Fruit fly (Drosophila melanogaster) whole organism, embryonic: ENCODE measurements around the gene vvl.

ENCODE experiments used
- Asciz ChIP-seq: fragments of 200-800 bp; sonication (Bioruptor generic); optimal IDR thresholded peaks from 2 replicates; lab custom pipeline; 2017; ENCODE audit warnings: missing biosample characterization, mild to moderate bottlenecking, missing genetic modification characterization, missing genetic modification reagents
- Atf3 ChIP-seq: fragments of 200-800 bp; sonication (Bioruptor generic); optimal IDR thresholded peaks from 3 replicates; lab custom pipeline; 2016; ENCODE audit warnings: missing biosample characterization, missing genetic modification characterization
- CG10979 ChIP-seq: fragments of 200-800 bp; sonication (Bioruptor generic); optimal IDR thresholded peaks from 2 replicates; lab custom pipeline; 2018; ENCODE audit warnings: missing biosample characterization, mild to moderate bottlenecking, missing genetic modification characterization, moderate library complexity
- CG11093 ChIP-seq: fragments of 200-800 bp; sonication (Bioruptor generic); IDR thresholded peaks from 3 replicates; pipeline ENCODE4 v1.3.6; 2022; ENCODE audit warnings: missing biosample characterization, missing genetic modification characterization
- CG12219 ChIP-seq: fragments of 200-800 bp; sonication (Bioruptor generic); optimal IDR thresholded peaks from 3 replicates; lab custom pipeline; 2018; ENCODE audit warnings: missing biosample characterization, mild to moderate bottlenecking, missing genetic modification characterization
- CG14710 ChIP-seq: fragments of 200-800 bp; sonication (Bioruptor generic); optimal IDR thresholded peaks from 3 replicates; lab custom pipeline; 2019; ENCODE audit warnings: missing biosample characterization, mild to moderate bottlenecking, missing genetic modification characterization, moderate library complexity
- CG15601 ChIP-seq: fragments of 200-800 bp; sonication (Bioruptor generic); optimal IDR thresholded peaks from 3 replicates; lab custom pipeline; 2019; ENCODE audit warnings: missing biosample characterization, mild to moderate bottlenecking, missing genetic modification characterization, moderate library complexity
- CG1602 ChIP-seq: fragments of 200-800 bp; sonication (Bioruptor generic); optimal IDR thresholded peaks from 3 replicates; lab custom pipeline; 2016; ENCODE audit warnings: missing biosample characterization, missing genetic modification characterization
- CG16779 ChIP-seq: fragments of 200-800 bp; sonication (Bioruptor generic); IDR thresholded peaks from 2 replicates; pipeline ENCODE4 v1.3.6; 2022; ENCODE audit warnings: missing biosample characterization, missing genetic modification characterization
- CG18262 ChIP-seq: fragments of 200-800 bp; optimal IDR thresholded peaks from 3 replicates; lab custom pipeline; 2019; ENCODE audit warnings: missing biosample characterization, mild to moderate bottlenecking, missing genetic modification characterization, moderate library complexity
- CG1832 ChIP-seq: fragments of 200-800 bp; sonication (Bioruptor generic); optimal IDR thresholded peaks from 2 replicates; lab custom pipeline; 2017; ENCODE audit warnings: missing biosample characterization, mild to moderate bottlenecking, missing genetic modification characterization, inconsistent platforms
- CG33557 ChIP-seq: fragments of 200-800 bp; sonication (Bioruptor generic); optimal IDR thresholded peaks from 2 replicates; lab custom pipeline; 2019; ENCODE audit warnings: missing biosample characterization, mild to moderate bottlenecking, missing genetic modification characterization, moderate library complexity
- CG6683 ChIP-seq: fragments of 200-800 bp; sonication (Bioruptor generic); optimal IDR thresholded peaks from 2 replicates; lab custom pipeline; 2017; ENCODE audit warnings: missing biosample characterization, mild to moderate bottlenecking, missing genetic modification characterization, missing genetic modification reagents
- CG6765 ChIP-seq: fragments of 200-800 bp; sonication (Bioruptor generic); optimal IDR thresholded peaks from 3 replicates; lab custom pipeline; 2017; ENCODE audit warnings: missing biosample characterization, mild to moderate bottlenecking, missing genetic modification characterization
- CG7556 ChIP-seq: fragments of 200-800 bp; sonication (Bioruptor generic); optimal IDR thresholded peaks from 2 replicates; lab custom pipeline; 2017; ENCODE audit warnings: missing biosample characterization, mild to moderate bottlenecking, missing genetic modification characterization
- CG7987 ChIP-seq: fragments of 200-800 bp; sonication (Bioruptor generic); optimal IDR thresholded peaks from 2 replicates; lab custom pipeline; 2018; ENCODE audit warnings: missing biosample characterization, mild to moderate bottlenecking, missing genetic modification characterization, moderate library complexity
- CG8281 ChIP-seq: fragments of 200-800 bp; sonication (Bioruptor generic); optimal IDR thresholded peaks from 2 replicates; lab custom pipeline; 2018; ENCODE audit warnings: missing biosample characterization, mild to moderate bottlenecking, missing genetic modification characterization, moderate library complexity
- CG9727 ChIP-seq: fragments of 200-800 bp; sonication (Bioruptor generic); optimal IDR thresholded peaks from 3 replicates; lab custom pipeline; 2017; ENCODE audit warnings: missing biosample characterization, mild to moderate bottlenecking, missing genetic modification characterization
- Dbx ChIP-seq: fragments of 200-800 bp; sonication (Bioruptor generic); IDR thresholded peaks from 3 replicates; pipeline ENCODE4 v1.3.6; 2022; ENCODE audit warnings: missing biosample characterization, missing genetic modification characterization
- Fer1 ChIP-seq: fragments of 200-800 bp; sonication (Bioruptor generic); optimal IDR thresholded peaks from 2 replicates; lab custom pipeline; 2017; ENCODE audit warnings: missing biosample characterization, mild to moderate bottlenecking, missing genetic modification characterization
- Fer3 ChIP-seq: fragments of 200-800 bp; sonication (Bioruptor generic); optimal IDR thresholded peaks from 2 replicates; lab custom pipeline; 2018; ENCODE audit warnings: missing biosample characterization, mild to moderate bottlenecking, missing genetic modification characterization, moderate library complexity
- HLH3B ChIP-seq: fragments of 200-800 bp; sonication (Bioruptor generic); IDR thresholded peaks from 2 replicates; pipeline ENCODE4 v1.3.6; 2022; ENCODE audit warnings: missing biosample characterization, missing genetic modification characterization
- Hr78 ChIP-seq, 2 experiments: fragments of 200-800 bp in 1 of 2; fragments of >200 bp in 1 of 2; sonication (Bioruptor generic) in 1 of 2; optimal IDR thresholded peaks; 2 replicates each; lab custom pipeline; 2017 to 2019; ENCODE audit warnings: missing biosample characterization in 2 of 2, missing genetic modification characterization in 2 of 2, mild to moderate bottlenecking in 1 of 2, moderate library complexity in 1 of 2
- Hsf ChIP-seq: fragments of 200-800 bp; sonication (Bioruptor generic); optimal IDR thresholded peaks from 3 replicates; lab custom pipeline; 2016; ENCODE audit warnings: missing biosample characterization, missing genetic modification characterization
- Meics ChIP-seq: fragments of 200-800 bp; sonication (Bioruptor generic); optimal IDR thresholded peaks from 2 replicates; lab custom pipeline; 2017; ENCODE audit warnings: missing biosample characterization, mild to moderate bottlenecking, missing genetic modification characterization
- Nf-YB ChIP-seq: fragments of 200-800 bp; sonication (Bioruptor generic); optimal IDR thresholded peaks from 3 replicates; lab custom pipeline; 2019; ENCODE audit warnings: missing biosample characterization, mild to moderate bottlenecking, missing genetic modification characterization, moderate library complexity
- Ptx1 ChIP-seq: fragments of 200-800 bp; sonication (Bioruptor generic); IDR thresholded peaks from 2 replicates; pipeline ENCODE4 v1.3.6; 2022; ENCODE audit warnings: missing biosample characterization, missing genetic modification characterization
- Sox102F ChIP-seq: fragments of 200-800 bp; sonication (Bioruptor generic); optimal IDR thresholded peaks from 2 replicates; lab custom pipeline; 2018; ENCODE audit warnings: missing biosample characterization, mild to moderate bottlenecking, missing genetic modification characterization, moderate library complexity
- Stat92E ChIP-seq, 3 experiments: fragments of >200 bp in 2 of 3; fragments of 200-800 bp in 1 of 3; sonication (Bioruptor generic) in 1 of 3; optimal IDR thresholded peaks; 2 replicates each; lab custom pipeline; 2017 to 2019; ENCODE audit warnings: missing biosample characterization in 3 of 3, missing genetic modification characterization in 3 of 3, mild to moderate bottlenecking in 1 of 3, moderate library complexity in 1 of 3
- Xbp1 ChIP-seq: fragments of 200-800 bp; sonication (Bioruptor generic); optimal IDR thresholded peaks from 3 replicates; lab custom pipeline; 2016; ENCODE audit warnings: missing biosample characterization, mild to moderate bottlenecking, missing genetic modification characterization
- ara ChIP-seq: fragments of 200-800 bp; sonication (Bioruptor generic); IDR thresholded peaks from 2 replicates; pipeline ENCODE4 v1.3.6; 2022; ENCODE audit warnings: missing biosample characterization, missing genetic modification characterization
- ash1 ChIP-seq: fragments of 200-800 bp; sonication (Bioruptor generic); optimal IDR thresholded peaks from 2 replicates; lab custom pipeline; 2018; ENCODE audit warnings: missing biosample characterization, mild to moderate bottlenecking, missing genetic modification characterization
- bigmax ChIP-seq: fragments of 200-800 bp; sonication (Bioruptor generic); optimal IDR thresholded peaks from 2 replicates; lab custom pipeline; 2018; ENCODE audit warnings: missing biosample characterization, mild to moderate bottlenecking, missing genetic modification characterization
- dan ChIP-seq: fragments of 200-800 bp; sonication (Bioruptor generic); IDR thresholded peaks from 2 replicates; pipeline ENCODE4 v1.3.6; 2022; ENCODE audit warnings: missing biosample characterization, missing genetic modification characterization
- dmrt99B ChIP-seq: fragments of 200-800 bp; sonication (Bioruptor generic); optimal IDR thresholded peaks from 2 replicates; lab custom pipeline; 2018; ENCODE audit warnings: missing biosample characterization, mild to moderate bottlenecking, missing genetic modification characterization, moderate library complexity
- fu2 ChIP-seq: fragments of 200-800 bp; sonication (Bioruptor generic); optimal IDR thresholded peaks from 2 replicates; lab custom pipeline; 2016; ENCODE audit warnings: missing biosample characterization, missing genetic modification characterization
- hkb ChIP-seq, 2 experiments: fragments of 200-800 bp in 1 of 2; fragments of >200 bp in 1 of 2; sonication (Bioruptor generic) in 1 of 2; IDR thresholded peaks in 1 of 2; optimal IDR thresholded peaks in 1 of 2; 2 replicates each; pipeline versions ENCODE4 v1.3.6 to Lab custom; 2017 to 2022; ENCODE audit warnings: missing biosample characterization in 1 of 2, missing genetic modification characterization in 1 of 2
- ind ChIP-seq: fragments of 200-800 bp; sonication (Bioruptor generic); optimal IDR thresholded peaks from 3 replicates; lab custom pipeline; 2016; ENCODE audit warnings: missing biosample characterization, missing genetic modification characterization
- kni ChIP-seq: fragments of 200-800 bp; sonication (Bioruptor generic); optimal IDR thresholded peaks from 3 replicates; lab custom pipeline; 2017; ENCODE audit warnings: mild to moderate bottlenecking, missing biosample characterization, missing genetic modification reagents, missing genetic modification characterization
- lbe ChIP-seq: fragments of 200-800 bp; sonication (Bioruptor generic); optimal IDR thresholded peaks from 2 replicates; lab custom pipeline; 2016; ENCODE audit warnings: missing biosample characterization, mild to moderate bottlenecking, missing genetic modification characterization
- org-1 ChIP-seq: fragments of 200-800 bp; sonication (Bioruptor generic); optimal IDR thresholded peaks from 2 replicates; lab custom pipeline; 2017; ENCODE audit warnings: missing biosample characterization, missing genetic modification characterization
- prd ChIP-seq, 3 experiments: fragments of >200 bp in 2 of 3; fragments of 200-800 bp in 1 of 3; sonication (Bioruptor generic) in 1 of 3; optimal IDR thresholded peaks in 2 of 3; IDR thresholded peaks in 1 of 3; 2 replicates in 2 of 3; 3 replicates in 1 of 3; pipeline versions ENCODE4 v1.3.6 to Lab custom; 2017 to 2022; ENCODE audit warnings: missing biosample characterization in 1 of 3, missing genetic modification characterization in 1 of 3
- seq ChIP-seq: fragments of 200-800 bp; sonication (Bioruptor generic); IDR thresholded peaks from 2 replicates; pipeline ENCODE4 v1.3.6; 2022; ENCODE audit warnings: missing biosample characterization, missing genetic modification characterization
- stc ChIP-seq: fragments of 200-800 bp; sonication (Bioruptor generic); IDR thresholded peaks from 2 replicates; pipeline ENCODE4 v1.3.6; 2022; ENCODE audit warnings: missing biosample characterization, missing genetic modification characterization
- trh ChIP-seq: fragments of 200-800 bp; sonication (Bioruptor generic); optimal IDR thresholded peaks from 2 replicates; lab custom pipeline; 2016; ENCODE audit warnings: missing biosample characterization, missing genetic modification characterization
- twi ChIP-seq: fragments of 200-800 bp; optimal IDR thresholded peaks from 2 replicates; lab custom pipeline; 2019; ENCODE audit warnings: missing biosample characterization, mild to moderate bottlenecking, missing genetic modification characterization, moderate library complexity
- vvl ChIP-seq: fragments of 200-800 bp; sonication (Bioruptor generic); IDR thresholded peaks from 2 replicates; pipeline ENCODE4 v1.3.6; 2022; ENCODE audit warnings: missing biosample characterization, missing genetic modification characterization

The vvl gene

dm6 chr3L:6830037-6830771 lies 40.2 kb downstream of the vvl start (continued):
- TF ChIP-seq ara: 0 out of 2 replicates have a peak, but pooled peaks have one; percentile 37
- no peak for TF ChIP-seq Meics (GFP tag; lab: Kevin White, UChicago)
- no peak for TF ChIP-seq trh (GFP tag; lab: Kevin White, UChicago)
- peak; percentile 5 for TF ChIP-seq Fer3 (tag; lab: Kevin White, UChicago)
- TF ChIP-seq CG8281 (tag; lab: Kevin White, UChicago): no peak
- peak; percentile 46 for TF ChIP-seq CG18262 (tag; lab: Kevin White, UChicago)
- no peak for TF ChIP-seq Hsf
- peak; percentile 31 for TF ChIP-seq CG7556 (GFP tag; lab: Kevin White, UChicago)
- no peak for TF ChIP-seq CG6683 (GFP tag; lab: Kevin White, UChicago)
- TF ChIP-seq CG1602 (GFP tag; lab: Kevin White, UChicago): no peak
- TF ChIP-seq Dbx (GFP tag; lab: Robert Waterston, UW): no peak
- TF ChIP-seq ash1 (GFP tag; lab: Kevin White, UChicago): no peak
- no peak for TF ChIP-seq CG6765 (GFP tag; lab: Kevin White, UChicago)
- no peak for TF ChIP-seq CG11093 (GFP tag; lab: Robert Waterston, UW)
- TF ChIP-seq lbe: no peak
- TF ChIP-seq CG12219: no peak
- no peak for TF ChIP-seq dan
- 0 out of 2 replicates have a peak, but pooled peaks have one; percentile 37 for TF ChIP-seq Ptx1 (GFP tag; lab: Robert Waterston, UW)
- no peak for TF ChIP-seq fu2
- TF ChIP-seq twi (tag; lab: Kevin White, UChicago): no peak
- no peak for TF ChIP-seq Asciz (GFP tag; lab: Kevin White, UChicago)
- TF ChIP-seq HLH3B (GFP tag; lab: Robert Waterston, UW): peak; percentile 15; the same call in 1 of the 2 replicates
- TF ChIP-seq Nf-YB (GFP tag; lab: Kevin White, UChicago): no peak
- TF ChIP-seq Sox102F (GFP tag; lab: Kevin White, UChicago): peak; percentile 3
- no peak for TF ChIP-seq Stat92E (GFP tag; optimal IDR thresholded peaks at IDR 0.05; lab: Kevin White, UChicago)
- TF ChIP-seq stc (GFP tag; lab: Robert Waterston, UW): 0 out of 2 replicates have a peak, but pooled peaks have one; percentile 6
- TF ChIP-seq CG9727 (GFP tag; lab: Kevin White, UChicago): peak; percentile 39
- peak in 1 of 2 experiments; percentile 48 for TF ChIP-seq Hr78 (GFP tag; optimal IDR thresholded peaks at IDR 0.05; lab: Kevin White, UChicago)
- peak; percentile 16 for TF ChIP-seq dmrt99B (tag; lab: Kevin White, UChicago)
- TF ChIP-seq Fer1: no peak
- no peak for TF ChIP-seq org-1 (GFP tag; lab: Kevin White, UChicago)
- TF ChIP-seq CG7987 (GFP tag; lab: Kevin White, UChicago): no peak
- no peak for TF ChIP-seq CG33557 (GFP tag; lab: Kevin White, UChicago)
- TF ChIP-seq CG15601 (tag; lab: Kevin White, UChicago): no peak
- no peak for TF ChIP-seq Atf3 (GFP tag; lab: Kevin White, UChicago)
- no peak for TF ChIP-seq CG16779 (GFP tag; lab: Robert Waterston, UW)
- TF ChIP-seq bigmax: no peak
- TF ChIP-seq prd (optimal IDR thresholded peaks at IDR 0.05; lab: Kevin White, UChicago): no peak
- TF ChIP-seq prd (GFP tag; IDR thresholded peaks at IDR 0.05; lab: Robert Waterston, UW): peak; percentile 68
- no peak for TF ChIP-seq hkb (optimal IDR thresholded peaks at IDR 0.05; lab: Kevin White, UChicago)
- TF ChIP-seq hkb (GFP tag; IDR thresholded peaks at IDR 0.05; lab: Robert Waterston, UW): no peak
- TF ChIP-seq CG1832 (GFP tag; lab: Kevin White, UChicago): no peak
- peak; percentile 50 for TF ChIP-seq kni (GFP tag; lab: Kevin White, UChicago)
- TF ChIP-seq Xbp1 (GFP tag; lab: Kevin White, UChicago): no peak
- TF ChIP-seq CG14710 (tag; lab: Kevin White, UChicago): peak; percentile 24
- peak; percentile 62 for TF ChIP-seq CG10979
- no peak for TF ChIP-seq seq (GFP tag; lab: Robert Waterston, UW)
- no peak for TF ChIP-seq ind (GFP tag; lab: Kevin White, UChicago)
- peak; percentile 78 for TF ChIP-seq vvl (GFP tag; lab: Robert Waterston, UW)
